Fruit fly (Drosophila melanogaster) whole organism, embryonic: Measurements from ENCODE around the gene CG1785.

Experiments
- Abd-B ChIP-seq: fragments of 200-800 bp; sonication (Bioruptor generic); optimal IDR thresholded peaks from 2 replicates; lab custom pipeline; 2018; ENCODE audit warnings: missing biosample characterization, mild to moderate bottlenecking, missing genetic modification characterization, moderate library complexity
- Bdp1 ChIP-seq: fragments of 200-800 bp; sonication (Bioruptor generic); optimal IDR thresholded peaks from 3 replicates; lab custom pipeline; 2016; ENCODE audit warnings: missing biosample characterization, missing genetic modification characterization
- CG10366 ChIP-seq: fragments of 200-800 bp; sonication (Bioruptor generic); IDR thresholded peaks from 2 replicates; pipeline ENCODE4 v1.3.6; 2022; ENCODE audit warnings: missing biosample characterization, missing genetic modification characterization
- CG11093 ChIP-seq: fragments of 200-800 bp; sonication (Bioruptor generic); IDR thresholded peaks from 3 replicates; pipeline ENCODE4 v1.3.6; 2022; ENCODE audit warnings: missing biosample characterization, missing genetic modification characterization
- CG11247 ChIP-seq: fragments of 200-800 bp; sonication (Bioruptor generic); IDR thresholded peaks from 2 replicates; pipeline ENCODE4 v1.3.6; 2022; ENCODE audit warnings: missing biosample characterization, missing genetic modification characterization
- CG11398 ChIP-seq: fragments of 200-800 bp; sonication (Bioruptor generic); optimal IDR thresholded peaks from 2 replicates; lab custom pipeline; 2016; ENCODE audit warnings: missing biosample characterization, missing genetic modification characterization
- CG12155 ChIP-seq: fragments of 200-800 bp; sonication (Bioruptor generic); optimal IDR thresholded peaks from 3 replicates; lab custom pipeline; 2016; ENCODE audit warnings: missing biosample characterization, missing genetic modification characterization
- CG12659 ChIP-seq: fragments of 200-800 bp; sonication (Bioruptor generic); optimal IDR thresholded peaks from 3 replicates; lab custom pipeline; 2017; ENCODE audit warnings: mild to moderate bottlenecking, missing biosample characterization, missing genetic modification reagents, missing genetic modification characterization
- CG17328 ChIP-seq: fragments of 200-800 bp; sonication (Bioruptor generic); IDR thresholded peaks from 2 replicates; pipeline ENCODE4 v1.3.6; 2022; ENCODE audit warnings: missing biosample characterization, missing genetic modification characterization
- CG17829 ChIP-seq: fragments of 200-800 bp; optimal IDR thresholded peaks from 2 replicates; lab custom pipeline; 2019; ENCODE audit warnings: missing biosample characterization, mild to moderate bottlenecking, missing genetic modification characterization, moderate library complexity
- CG1792 ChIP-seq: fragments of 200-800 bp; sonication (Bioruptor generic); optimal IDR thresholded peaks from 2 replicates; lab custom pipeline; 2016; ENCODE audit warnings: missing biosample characterization, missing genetic modification characterization
- CG18599 ChIP-seq: fragments of 200-800 bp; sonication (Bioruptor generic); optimal IDR thresholded peaks from 3 replicates; lab custom pipeline; 2017; ENCODE audit warnings: missing biosample characterization, missing genetic modification characterization, mild to moderate bottlenecking, moderate library complexity, missing genetic modification reagents
- CG2120 ChIP-seq: fragments of 200-800 bp; sonication (Bioruptor generic); optimal IDR thresholded peaks from 3 replicates; lab custom pipeline; 2016; ENCODE audit warnings: missing biosample characterization, missing genetic modification characterization
- CG2889 ChIP-seq: fragments of 200-800 bp; sonication (Bioruptor generic); IDR thresholded peaks from 3 replicates; pipeline ENCODE4 v1.3.6; 2022; ENCODE audit warnings: missing biosample characterization, missing genetic modification characterization
- CG3065 ChIP-seq: fragments of 200-800 bp; sonication (Bioruptor generic); optimal IDR thresholded peaks from 2 replicates; lab custom pipeline; 2016; ENCODE audit warnings: missing biosample characterization, missing genetic modification characterization
- CG3163 ChIP-seq: fragments of 200-800 bp; sonication (Bioruptor generic); optimal IDR thresholded peaks from 3 replicates; lab custom pipeline; 2016; ENCODE audit warnings: missing biosample characterization, missing genetic modification characterization
- CG34376 ChIP-seq: fragments of 200-800 bp; sonication (Bioruptor generic); optimal IDR thresholded peaks from 2 replicates; lab custom pipeline; 2018; ENCODE audit warnings: missing biosample characterization, mild to moderate bottlenecking, missing genetic modification characterization
- CG6175 ChIP-seq: fragments of 200-800 bp; sonication (Bioruptor generic); IDR thresholded peaks from 3 replicates; pipeline ENCODE4 v1.3.6; 2022; ENCODE audit warnings: missing biosample characterization, missing genetic modification characterization
- CG9215 ChIP-seq: fragments of 200-800 bp; sonication (Bioruptor generic); IDR thresholded peaks from 2 replicates; pipeline ENCODE4 v1.3.6; 2022; ENCODE audit warnings: missing biosample characterization, missing genetic modification characterization
- Doc3 ChIP-seq: fragments of 200-800 bp; sonication (Bioruptor generic); IDR thresholded peaks from 3 replicates; pipeline ENCODE4 v1.3.6; 2022; ENCODE audit warnings: missing biosample characterization, missing genetic modification characterization; ENCODE audit not compliant: partially characterized antibody
- Dref ChIP-seq: fragments of 200-800 bp; sonication (Bioruptor generic); IDR thresholded peaks from 2 replicates; pipeline ENCODE4 v1.3.6; 2022; ENCODE audit warnings: missing biosample characterization, missing genetic modification characterization
- Eip74EF ChIP-seq, 2 experiments: fragments of 200-800 bp in 1 of 2; fragments of >200 bp in 1 of 2; sonication (Bioruptor generic) in 1 of 2; optimal IDR thresholded peaks; 2 replicates each; lab custom pipeline; 2017 to 2019; ENCODE audit warnings: missing biosample characterization in 2 of 2, missing genetic modification characterization in 2 of 2, mild to moderate bottlenecking in 1 of 2, moderate library complexity in 1 of 2
- Hand ChIP-seq: fragments of 200-800 bp; sonication (Bioruptor generic); optimal IDR thresholded peaks from 2 replicates; lab custom pipeline; 2017; ENCODE audit warnings: mild to moderate bottlenecking, missing biosample characterization, missing genetic modification reagents, missing genetic modification characterization
- Hsf ChIP-seq: fragments of 200-800 bp; sonication (Bioruptor generic); optimal IDR thresholded peaks from 3 replicates; lab custom pipeline; 2016; ENCODE audit warnings: missing biosample characterization, missing genetic modification characterization
- MTF-1 ChIP-seq: fragments of 200-800 bp; sonication (Bioruptor generic); optimal IDR thresholded peaks from 2 replicates; lab custom pipeline; 2018; ENCODE audit warnings: missing biosample characterization, mild to moderate bottlenecking, missing genetic modification characterization, borderline replicate concordance
- NfI ChIP-seq: fragments of 200-800 bp; sonication (Bioruptor generic); optimal IDR thresholded peaks from 3 replicates; lab custom pipeline; 2018; ENCODE audit warnings: missing biosample characterization, mild to moderate bottlenecking, missing genetic modification characterization, moderate library complexity
- Ravus ChIP-seq: fragments of 200-800 bp; sonication (Bioruptor generic); IDR thresholded peaks from 2 replicates; pipeline ENCODE4 v1.3.6; 2022; ENCODE audit warnings: missing biosample characterization, missing genetic modification characterization
- Scr ChIP-seq: fragments of 200-800 bp; sonication (Bioruptor generic); IDR thresholded peaks from 2 replicates; pipeline ENCODE4 v1.3.6; 2022; ENCODE audit warnings: missing biosample characterization, missing genetic modification characterization; ENCODE audit not compliant: partially characterized antibody
- Trl ChIP-seq, 3 experiments: fragments of >200 bp in 2 of 3; fragments of 200-800 bp in 1 of 3; sonication (Bioruptor generic) in 1 of 3; optimal IDR thresholded peaks; 2 replicates in 1 of 3; 3 replicates in 2 of 3; lab custom pipeline; 2016 to 2017; ENCODE audit warnings: missing biosample characterization in 1 of 3, missing genetic modification characterization in 1 of 3
- ase ChIP-seq: fragments of 200-800 bp; sonication (Bioruptor generic); IDR thresholded peaks from 3 replicates; pipeline ENCODE4 v1.3.6; 2022; ENCODE audit warnings: missing biosample characterization, missing genetic modification characterization
- bigmax ChIP-seq: fragments of 200-800 bp; sonication (Bioruptor generic); optimal IDR thresholded peaks from 2 replicates; lab custom pipeline; 2018; ENCODE audit warnings: missing biosample characterization, mild to moderate bottlenecking, missing genetic modification characterization
- danr ChIP-seq: fragments of 200-800 bp; sonication (Bioruptor generic); IDR thresholded peaks from 2 replicates; pipeline ENCODE4 v1.3.6; 2022; ENCODE audit warnings: missing biosample characterization, missing genetic modification characterization
- fd3F ChIP-seq: fragments of 200-800 bp; sonication (Bioruptor generic); optimal IDR thresholded peaks from 2 replicates; lab custom pipeline; 2018; ENCODE audit warnings: missing biosample characterization, mild to moderate bottlenecking, missing genetic modification characterization, moderate library complexity
- gem ChIP-seq: fragments of 200-800 bp; sonication (Bioruptor generic); optimal IDR thresholded peaks from 2 replicates; lab custom pipeline; 2019; ENCODE audit warnings: missing biosample characterization, mild to moderate bottlenecking, missing genetic modification characterization, moderate library complexity
- grn ChIP-seq: fragments of 200-800 bp; sonication (Bioruptor generic); optimal IDR thresholded peaks from 3 replicates; lab custom pipeline; 2017; ENCODE audit warnings: missing biosample characterization, missing genetic modification characterization
- gro ChIP-seq: fragments of 200-800 bp; sonication (Bioruptor generic); optimal IDR thresholded peaks from 2 replicates; lab custom pipeline; 2016; ENCODE audit warnings: missing biosample characterization, missing genetic modification characterization
- gsb-n ChIP-seq: fragments of 200-800 bp; sonication (Bioruptor generic); optimal IDR thresholded peaks from 3 replicates; lab custom pipeline; 2018; ENCODE audit warnings: missing biosample characterization, mild to moderate bottlenecking, missing genetic modification characterization
- ham ChIP-seq: fragments of 200-800 bp; sonication (Bioruptor generic); IDR thresholded peaks from 2 replicates; pipeline ENCODE4 v1.3.6; 2022; ENCODE audit warnings: missing biosample characterization, missing genetic modification characterization
- hth ChIP-seq: fragments of >200 bp; optimal IDR thresholded peaks from 2 replicates; lab custom pipeline; 2017; ENCODE audit warnings: inconsistent platforms
- jigr1 ChIP-seq: fragments of 200-800 bp; sonication (Bioruptor generic); IDR thresholded peaks from 3 replicates; pipeline ENCODE4 v1.3.6; 2022; ENCODE audit warnings: missing biosample characterization, missing genetic modification characterization
- lilli ChIP-seq: fragments of 200-800 bp; sonication (Bioruptor generic); optimal IDR thresholded peaks from 3 replicates; lab custom pipeline; 2016; ENCODE audit warnings: missing biosample characterization, missing genetic modification characterization
- pfk ChIP-seq: fragments of 200-800 bp; sonication (Bioruptor generic); optimal IDR thresholded peaks from 2 replicates; lab custom pipeline; 2018; ENCODE audit warnings: missing biosample characterization, mild to moderate bottlenecking, missing genetic modification characterization, moderate library complexity
- sc ChIP-seq, 3 experiments: fragments of >200 bp in 2 of 3; fragments of 200-800 bp in 1 of 3; sonication (Bioruptor generic) in 1 of 3; optimal IDR thresholded peaks; 2 replicates in 2 of 3; 3 replicates in 1 of 3; lab custom pipeline; 2017; ENCODE audit warnings: mild to moderate bottlenecking in 1 of 3, missing biosample characterization in 1 of 3, missing genetic modification characterization in 1 of 3, missing genetic modification reagents in 1 of 3
- schlank ChIP-seq: fragments of 200-800 bp; sonication (Bioruptor generic); optimal IDR thresholded peaks from 2 replicates; lab custom pipeline; 2018; ENCODE audit warnings: missing biosample characterization, mild to moderate bottlenecking, missing genetic modification characterization
- sim ChIP-seq: fragments of 200-800 bp; sonication (Bioruptor generic); IDR thresholded peaks from 2 replicates; pipeline ENCODE4 v1.3.6; 2022; ENCODE audit warnings: missing biosample characterization, missing genetic modification characterization
- sob ChIP-seq: fragments of 200-800 bp; sonication (Bioruptor generic); IDR thresholded peaks from 2 replicates; pipeline ENCODE4 v1.3.6; 2022; ENCODE audit warnings: missing biosample characterization, missing genetic modification characterization
- ssp ChIP-seq: fragments of 200-800 bp; sonication (Bioruptor generic); IDR thresholded peaks from 2 replicates; pipeline ENCODE4 v1.3.6; 2022; ENCODE audit warnings: missing biosample characterization, missing genetic modification characterization
- ttk ChIP-seq: fragments of 200-800 bp; sonication (Bioruptor generic); IDR thresholded peaks from 2 replicates; pipeline ENCODE4 v2.1.2; 2022; ENCODE audit warnings: missing biosample characterization, missing genetic modification characterization
- vnd ChIP-seq: fragments of 200-800 bp; sonication (Bioruptor generic); IDR thresholded peaks from 3 replicates; pipeline ENCODE4 v1.3.6; 2022; ENCODE audit warnings: missing biosample characterization, missing genetic modification characterization; ENCODE audit not compliant: partially characterized antibody

Gene CG1785

DNA sequence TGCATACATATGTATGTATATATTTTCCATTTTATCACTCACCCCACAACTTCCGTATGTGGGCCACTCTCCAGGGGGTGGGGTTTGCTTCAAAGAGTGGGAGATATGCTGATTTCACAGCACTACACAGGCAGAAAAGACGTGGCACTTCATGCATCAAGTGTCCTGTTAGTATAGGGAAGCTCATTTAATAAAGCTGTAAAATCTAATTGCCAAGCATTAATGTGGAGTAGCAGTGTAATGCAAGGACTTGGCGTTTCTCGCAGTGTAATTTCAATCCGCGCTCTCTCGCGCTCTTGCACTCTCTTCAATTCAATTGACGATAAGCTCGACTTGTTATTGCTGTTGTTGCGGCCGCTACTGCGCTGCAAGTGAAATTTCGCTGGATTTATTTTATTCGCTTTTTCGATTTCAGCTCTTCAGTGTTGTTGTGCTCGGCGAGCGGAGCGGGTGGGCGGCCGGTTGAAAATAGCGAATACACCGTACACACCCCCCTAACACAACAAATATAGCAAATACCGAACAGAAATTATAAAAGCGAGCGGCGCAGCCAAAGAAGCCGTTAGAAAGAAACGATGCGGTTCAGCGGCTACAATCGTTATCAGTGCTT, 5.4 kb upstream of the CG1785 start, which contains the start of gene Hexo2 (continued):
- TF ChIP-seq CG11247 (GFP tag; lab: Robert Waterston, UW) (peak; percentile 93), CG11398 (GFP tag; lab: Kevin White, UChicago) (peak; percentile 90), hth (lab: Kevin White, UChicago) (no peak), MTF-1 (GFP tag; lab: Kevin White, UChicago) (peak; percentile 87), Eip74EF (GFP tag; optimal IDR thresholded peaks at IDR 0.05; lab: Kevin White, UChicago) (peak in 1 of 2 experiments; percentile 87), gem (tag; lab: Kevin White, UChicago) (peak; percentile 93), NfI (GFP tag; lab: Kevin White, UChicago) (peak; percentile 91), CG3065 (GFP tag; lab: Kevin White, UChicago) (peak; percentile 81), ase (peak; percentile 96), CG3163 (GFP tag; lab: Kevin White, UChicago) (peak; percentile 85), pfk (GFP tag; lab: Kevin White, UChicago) (no peak), ttk (GFP tag; lab: Robert Waterston, UW) (peak; percentile 98), CG1792 (GFP tag; lab: Kevin White, UChicago) (peak; percentile 92), fd3F (GFP tag; lab: Kevin White, UChicago) (peak; percentile 65), Hsf (GFP tag; lab: Kevin White, UChicago) (peak; percentile 94), CG34376 (GFP tag; lab: Kevin White, UChicago) (peak; percentile 40), lilli (GFP tag; lab: Kevin White, UChicago) (peak; percentile 90), Scr (no peak), CG2889 (peak; percentile 90), CG6175 (peak; percentile 81), grn (GFP tag; lab: Kevin White, UChicago) (peak; percentile 9), CG17829 (tag; lab: Kevin White, UChicago) (peak; percentile 93), CG9215 (peak; percentile 82), gsb-n (tag; lab: Kevin White, UChicago) (peak; percentile 88), CG18599 (GFP tag; lab: Kevin White, UChicago) (peak; percentile 85), ham (GFP tag; lab: Robert Waterston, UW) (peak; percentile 54; the same call in 1 of the 2 replicates), sim (peak; percentile 93), vnd (no peak), sob (GFP tag; lab: Robert Waterston, UW) (peak; percentile 94), ssp (GFP tag; lab: Robert Waterston, UW) (peak; percentile 89), CG11093 (GFP tag; lab: Robert Waterston, UW) (peak; percentile 94), bigmax (peak; percentile 34), CG12659 (GFP tag; lab: Kevin White, UChicago) (peak; percentile 89), gro (GFP tag; lab: Kevin White, UChicago) (peak; percentile 43), CG17328 (GFP tag; lab: Robert Waterston, UW) (peak; percentile 97), danr (peak; percentile 91), jigr1 (GFP tag; lab: Robert Waterston, UW) (peak; percentile 92), Hand (GFP tag; lab: Kevin White, UChicago) (peak; percentile 35), CG12155 (peak; percentile 80), Dref (GFP tag; lab: Robert Waterston, UW) (no peak), Bdp1 (GFP tag; lab: Kevin White, UChicago) (peak; percentile 81), CG2120 (GFP tag; lab: Kevin White, UChicago) (peak; percentile 82), Doc3 (GFP tag; lab: Robert Waterston, UW) (no peak), Trl (optimal IDR thresholded peaks at IDR 0.05; lab: Kevin White, UChicago) (peak in 1 of 2 experiments; percentile 18), Trl (GFP tag; optimal IDR thresholded peaks at IDR 0.05; lab: Kevin White, UChicago) (peak; percentile 91), Abd-B (GFP tag; lab: Kevin White, UChicago) (peak; percentile 83), Ravus (GFP tag; lab: Robert Waterston, UW) (peak; percentile 85), schlank (peak; percentile 53), sc (optimal IDR thresholded peaks at IDR 0.05; lab: Kevin White, UChicago) (no peak), sc (GFP tag; optimal IDR thresholded peaks at IDR 0.05; lab: Kevin White, UChicago) (peak; percentile 91), CG10366 (GFP tag; lab: Robert Waterston, UW) (peak; percentile 96)
